Worm (Caenorhabditis elegans) whole organism, young adult: ENCODE measurements around the gene Y43D4A.2.

Source experiments
- T26A5.8 ChIP-seq: sonication (generic microtip); optimal IDR thresholded peaks from 2 replicates; lab custom pipeline; 2016; ENCODE audit warnings: missing genetic modification characterization, missing compliant biosample characterization
- attf-6 ChIP-seq: fragments of 200-800 bp; sonication (Bioruptor generic); IDR thresholded peaks from 2 replicates; pipeline ENCODE4 v1.3.6; 2022; ENCODE audit warnings: missing genetic modification reagents, missing genetic modification characterization, missing compliant biosample characterization
- cebp-2 ChIP-seq: fragments of 200-800 bp; sonication (Bioruptor generic); IDR thresholded peaks from 2 replicates; pipeline ENCODE4 v1.3.6; 2022; ENCODE audit warnings: missing genetic modification characterization, missing compliant biosample characterization
- ceh-91 ChIP-seq: fragments of 200-800 bp; sonication (Bioruptor generic); IDR thresholded peaks from 2 replicates; pipeline ENCODE4 v1.3.6; 2022; ENCODE audit warnings: missing genetic modification reagents, missing genetic modification characterization, missing compliant biosample characterization
- chd-7 ChIP-seq: sonication (generic microtip); optimal IDR thresholded peaks from 2 replicates; lab custom pipeline; 2016; ENCODE audit warnings: mild to moderate bottlenecking, missing genetic modification characterization, moderate library complexity, missing compliant biosample characterization
- lin-35 ChIP-seq, 3 experiments: fragments of 150-350 bp in 2 of 3; sonication (generic microtip) in 1 of 3; optimal IDR thresholded peaks; 2 replicates each; lab custom pipeline; 2014 to 2018; ENCODE audit warnings: missing biosample characterization in 3 of 3, missing genetic modification characterization in 3 of 3, missing genetic modification reagents in 3 of 3
- lin-40 ChIP-seq: sonication (generic microtip); optimal IDR thresholded peaks from 2 replicates; lab custom pipeline; 2016; ENCODE audit warnings: missing genetic modification characterization, mild to moderate bottlenecking, missing compliant biosample characterization, missing genotype, missing genetic modification reagents
- lsy-27 ChIP-seq: sonication (generic microtip); optimal IDR thresholded peaks from 2 replicates; lab custom pipeline; 2017; ENCODE audit warnings: missing genetic modification characterization, mild to moderate bottlenecking, missing compliant biosample characterization, antibody characterized with exemption, missing genotype, borderline replicate concordance; ENCODE audit not compliant: insufficient read depth
- nfyb-1 ChIP-seq: fragments of 200-800 bp; sonication (Bioruptor generic); IDR thresholded peaks from 2 replicates; pipeline ENCODE4 v1.3.6; 2022; ENCODE audit warnings: missing genetic modification reagents, missing genetic modification characterization, missing compliant biosample characterization
- unc-130 ChIP-seq: sonication (generic microtip); optimal IDR thresholded peaks from 2 replicates; lab custom pipeline; 2016; ENCODE audit warnings: missing genetic modification reagents, missing genetic modification characterization, missing compliant biosample characterization
- unc-62 ChIP-seq: fragments of 150-350 bp; optimal IDR thresholded peaks from 2 replicates; lab custom pipeline; 2014; ENCODE audit warnings: missing biosample characterization, missing genetic modification reagents, missing genetic modification characterization

ce11 chrIV:16709713-16710112, 46.0 kb downstream of the Y43D4A.2 start:
- TF ChIP-seq chd-7 (tag; lab: Kevin White, UChicago) = no peak
- TF ChIP-seq unc-130 (GFP tag; lab: Kevin White, UChicago) = no peak
- TF ChIP-seq lin-40 (tag; lab: Kevin White, UChicago) = no peak
- TF ChIP-seq unc-62 (GFP tag; lab: Kevin White, UChicago) = no peak
- TF ChIP-seq lin-35 (GFP tag; optimal IDR thresholded peaks at IDR 0.05; lab: Kevin White, UChicago) = no peak
- TF ChIP-seq attf-6 = 0 out of 2 replicates have a peak, but pooled peaks have one; percentile 20
- TF ChIP-seq T26A5.8 = no peak
- no peak for TF ChIP-seq lsy-27 (tag; lab: Kevin White, UChicago)
- no peak for TF ChIP-seq ceh-91 (GFP tag; lab: Robert Waterston, UW)
- TF ChIP-seq nfyb-1 (GFP tag; lab: Robert Waterston, UW) = no peak
- no peak for TF ChIP-seq cebp-2 (GFP tag; lab: Robert Waterston, UW)
